Fruit fly (Drosophila melanogaster) whole organism, prepupa: ENCODE data around the gene CG1571.

Experiments
- Blimp-1 ChIP-seq: fragments of 200-800 bp; sonication (Bioruptor generic); optimal IDR thresholded peaks from 3 replicates; lab custom pipeline; 2017; ENCODE audit warnings: missing biosample characterization, missing genetic modification characterization, mild to moderate bottlenecking, moderate library complexity, missing genetic modification reagents
- CG10631 ChIP-seq: fragments of 200-800 bp; sonication (Bioruptor generic); optimal IDR thresholded peaks from 2 replicates; lab custom pipeline; 2016; ENCODE audit warnings: missing biosample characterization, missing genetic modification characterization
- CG34406 ChIP-seq: fragments of 200-800 bp; sonication (Bioruptor generic); optimal IDR thresholded peaks from 3 replicates; lab custom pipeline; 2016; ENCODE audit warnings: missing biosample characterization, missing genetic modification characterization
- Lpt ChIP-seq: fragments of 200-800 bp; sonication (Bioruptor generic); optimal IDR thresholded peaks from 3 replicates; lab custom pipeline; 2016; ENCODE audit warnings: missing biosample characterization, missing genetic modification characterization
- esn ChIP-seq: fragments of 200-800 bp; sonication (Bioruptor generic); optimal IDR thresholded peaks from 2 replicates; lab custom pipeline; 2016; ENCODE audit warnings: missing biosample characterization, mild to moderate bottlenecking, missing genetic modification characterization, moderate library complexity
- fd85E ChIP-seq: fragments of 200-800 bp; sonication (Bioruptor generic); optimal IDR thresholded peaks from 3 replicates; lab custom pipeline; 2016; ENCODE audit warnings: missing biosample characterization, missing genetic modification characterization

- TF ChIP-seq CG34406 (GFP tag; lab: Kevin White, UChicago) (no peak), Blimp-1 (GFP tag; lab: Kevin White, UChicago) (no peak), CG10631 (no peak), Lpt (GFP tag; lab: Kevin White, UChicago) (no peak), fd85E (GFP tag; lab: Kevin White, UChicago) (no peak), esn (GFP tag; lab: Kevin White, UChicago) (no peak)
These were observed at the start of gene CG1571, which contains the start of gene Upf2 for dm6 chrX:8075300-8075927.
